Fruit fly (Drosophila melanogaster) whole organism, prepupa: ENCODE data around the gene SLIRP2.

Source experiments
- CG10631 ChIP-seq: fragments of 200-800 bp; sonication (Bioruptor generic); optimal IDR thresholded peaks from 2 replicates; lab custom pipeline; 2016; ENCODE audit warnings: missing biosample characterization, missing genetic modification characterization
- CG11294 ChIP-seq: fragments of 200-800 bp; sonication (Bioruptor generic); IDR thresholded peaks from 2 replicates; pipeline ENCODE4 v1.3.6; 2022; ENCODE audit warnings: missing biosample characterization, missing genetic modification characterization
- CG15336 ChIP-seq: fragments of 200-800 bp; sonication (Bioruptor generic); IDR thresholded peaks from 2 replicates; pipeline ENCODE4 v1.3.6; 2022; ENCODE audit warnings: missing biosample characterization, missing genetic modification characterization
- CG1621 ChIP-seq: fragments of 200-800 bp; sonication (Bioruptor generic); optimal IDR thresholded peaks from 3 replicates; lab custom pipeline; 2018; ENCODE audit warnings: missing biosample characterization, mild to moderate bottlenecking, missing genetic modification characterization
- CG16779 ChIP-seq: fragments of 200-800 bp; sonication (Bioruptor generic); optimal IDR thresholded peaks from 3 replicates; lab custom pipeline; 2017; ENCODE audit warnings: missing biosample characterization, mild to moderate bottlenecking, missing genetic modification characterization
- CG3032 ChIP-seq: fragments of 200-800 bp; optimal IDR thresholded peaks from 2 replicates; lab custom pipeline; 2019; ENCODE audit warnings: missing biosample characterization, mild to moderate bottlenecking, missing genetic modification characterization, moderate library complexity
- CG31627 ChIP-seq: fragments of 200-800 bp; sonication (Bioruptor generic); optimal IDR thresholded peaks from 3 replicates; lab custom pipeline; 2016; ENCODE audit warnings: missing biosample characterization, missing genetic modification characterization
- CG32006 ChIP-seq: fragments of 200-800 bp; sonication (Bioruptor generic); optimal IDR thresholded peaks from 3 replicates; lab custom pipeline; 2017; ENCODE audit warnings: missing biosample characterization, mild to moderate bottlenecking, missing genetic modification characterization
- CG34406 ChIP-seq: fragments of 200-800 bp; sonication (Bioruptor generic); optimal IDR thresholded peaks from 3 replicates; lab custom pipeline; 2016; ENCODE audit warnings: missing biosample characterization, missing genetic modification characterization
- CG3919 ChIP-seq: fragments of 200-800 bp; sonication (Bioruptor generic); optimal IDR thresholded peaks from 3 replicates; lab custom pipeline; 2016; ENCODE audit warnings: missing biosample characterization, missing genetic modification characterization
- CG6163 ChIP-seq: fragments of 200-800 bp; sonication (Bioruptor generic); IDR thresholded peaks from 3 replicates; pipeline ENCODE4 v1.3.6; 2022; ENCODE audit warnings: missing biosample characterization, missing genetic modification characterization
- CG6276 ChIP-seq: fragments of 200-800 bp; sonication (Bioruptor generic); optimal IDR thresholded peaks from 2 replicates; lab custom pipeline; 2017; ENCODE audit warnings: missing biosample characterization, mild to moderate bottlenecking, missing genetic modification characterization
- CG6792 ChIP-seq: fragments of 200-800 bp; sonication (Bioruptor generic); optimal IDR thresholded peaks from 3 replicates; lab custom pipeline; 2016; ENCODE audit warnings: missing biosample characterization, missing genetic modification characterization
- CG6808 ChIP-seq: fragments of 200-800 bp; sonication (Bioruptor generic); optimal IDR thresholded peaks from 3 replicates; lab custom pipeline; 2017; ENCODE audit warnings: missing biosample characterization, missing genetic modification characterization, mild to moderate bottlenecking, moderate library complexity, missing genetic modification reagents
- CG6854 ChIP-seq: fragments of 200-800 bp; sonication (Bioruptor generic); optimal IDR thresholded peaks from 2 replicates; lab custom pipeline; 2017; ENCODE audit warnings: missing biosample characterization, mild to moderate bottlenecking, missing genetic modification characterization
- CG7368 ChIP-seq: fragments of 200-800 bp; sonication (Bioruptor generic); optimal IDR thresholded peaks from 3 replicates; lab custom pipeline; 2016; ENCODE audit warnings: missing biosample characterization, missing genetic modification characterization
- CG8319 ChIP-seq: fragments of 200-800 bp; sonication (Bioruptor generic); optimal IDR thresholded peaks from 3 replicates; lab custom pipeline; 2016; ENCODE audit warnings: missing biosample characterization, missing genetic modification characterization
- CG8632 ChIP-seq: fragments of 200-800 bp; sonication (Bioruptor generic); optimal IDR thresholded peaks from 3 replicates; lab custom pipeline; 2016; ENCODE audit warnings: missing biosample characterization, missing genetic modification characterization
- CG9139 ChIP-seq: fragments of 200-800 bp; sonication (Bioruptor generic); optimal IDR thresholded peaks from 3 replicates; lab custom pipeline; 2017; ENCODE audit warnings: missing biosample characterization, mild to moderate bottlenecking, missing genetic modification characterization
- Eip75B ChIP-seq: fragments of 200-800 bp; sonication (Bioruptor generic); optimal IDR thresholded peaks from 3 replicates; lab custom pipeline; 2016; ENCODE audit warnings: missing biosample characterization, missing genetic modification characterization
- Eip78C ChIP-seq: fragments of 200-800 bp; sonication (Bioruptor generic); peaks from one replicate; lab custom pipeline; 2016; ENCODE audit warnings: missing biosample characterization, missing genetic modification characterization
- Ets21C ChIP-seq: fragments of 200-800 bp; sonication (Bioruptor generic); optimal IDR thresholded peaks from 3 replicates; lab custom pipeline; 2016; ENCODE audit warnings: missing biosample characterization, missing genetic modification characterization
- Ets96B ChIP-seq: fragments of 200-800 bp; optimal IDR thresholded peaks from 2 replicates; lab custom pipeline; 2019; ENCODE audit warnings: missing biosample characterization, mild to moderate bottlenecking, missing genetic modification characterization, moderate library complexity
- Gug ChIP-seq: fragments of 200-800 bp; sonication (Bioruptor generic); IDR thresholded peaks from 2 replicates; pipeline ENCODE4 v1.3.6; 2022; ENCODE audit warnings: missing biosample characterization, missing genetic modification characterization
- Hr38 ChIP-seq: sonication (Bioruptor generic); optimal IDR thresholded peaks from 2 replicates; lab custom pipeline; 2016; ENCODE audit warnings: missing biosample characterization, missing genetic modification characterization
- Hr4 ChIP-seq: fragments of 200-800 bp; sonication (Bioruptor generic); optimal IDR thresholded peaks from 3 replicates; lab custom pipeline; 2016; ENCODE audit warnings: missing biosample characterization, missing genetic modification characterization
- Met ChIP-seq: fragments of 200-800 bp; sonication (Bioruptor generic); optimal IDR thresholded peaks from 3 replicates; lab custom pipeline; 2016; ENCODE audit warnings: missing biosample characterization, missing genetic modification characterization
- OdsH ChIP-seq: fragments of 200-800 bp; sonication (Bioruptor generic); optimal IDR thresholded peaks from 3 replicates; lab custom pipeline; 2016; ENCODE audit warnings: missing biosample characterization, missing genetic modification characterization
- Smox ChIP-seq: fragments of 200-800 bp; sonication (Bioruptor generic); optimal IDR thresholded peaks from 3 replicates; lab custom pipeline; 2016; ENCODE audit warnings: missing biosample characterization, missing genetic modification characterization
- Sox102F ChIP-seq: fragments of 200-800 bp; sonication (Bioruptor generic); optimal IDR thresholded peaks from 2 replicates; lab custom pipeline; 2016; ENCODE audit warnings: missing biosample characterization, mild to moderate bottlenecking, missing genetic modification characterization
- Sox14 ChIP-seq: fragments of 200-800 bp; sonication (Bioruptor generic); optimal IDR thresholded peaks from 3 replicates; lab custom pipeline; 2016; ENCODE audit warnings: missing biosample characterization, missing genetic modification characterization
- achi ChIP-seq: fragments of 200-800 bp; sonication (Bioruptor generic); optimal IDR thresholded peaks from 3 replicates; lab custom pipeline; 2016; ENCODE audit warnings: missing biosample characterization, missing genetic modification characterization
- acj6 ChIP-seq: fragments of 200-800 bp; sonication (Bioruptor generic); optimal IDR thresholded peaks from 3 replicates; lab custom pipeline; 2016; ENCODE audit warnings: missing biosample characterization, missing genetic modification characterization
- dac ChIP-seq: fragments of 200-800 bp; sonication (Bioruptor generic); optimal IDR thresholded peaks from 2 replicates; lab custom pipeline; 2017; ENCODE audit warnings: missing biosample characterization, mild to moderate bottlenecking, missing genetic modification characterization
- eg ChIP-seq: fragments of 200-800 bp; sonication (Bioruptor generic); IDR thresholded peaks from 3 replicates; pipeline ENCODE4 v1.3.6; 2022; ENCODE audit warnings: missing biosample characterization, missing genetic modification characterization
- esn ChIP-seq: fragments of 200-800 bp; sonication (Bioruptor generic); optimal IDR thresholded peaks from 2 replicates; lab custom pipeline; 2016; ENCODE audit warnings: missing biosample characterization, mild to moderate bottlenecking, missing genetic modification characterization, moderate library complexity
- net ChIP-seq: fragments of 200-800 bp; sonication (Bioruptor generic); optimal IDR thresholded peaks from 3 replicates; lab custom pipeline; 2016; ENCODE audit warnings: missing biosample characterization, missing genetic modification characterization
- salr ChIP-seq, 2 experiments: fragments of 200-800 bp; sonication (Bioruptor generic); optimal IDR thresholded peaks; 3 replicates each; lab custom pipeline; 2016 to 2018; ENCODE audit warnings: missing biosample characterization in 2 of 2, missing genetic modification characterization in 2 of 2, mild to moderate bottlenecking in 1 of 2
- spab ChIP-seq: fragments of 200-800 bp; sonication (Bioruptor generic); optimal IDR thresholded peaks from 2 replicates; lab custom pipeline; 2017; ENCODE audit warnings: missing biosample characterization, mild to moderate bottlenecking, missing genetic modification characterization, missing genetic modification reagents
- svp ChIP-seq: fragments of 200-800 bp; sonication (Bioruptor generic); peaks from one replicate; lab custom pipeline; 2016; ENCODE audit warnings: missing biosample characterization, missing genetic modification characterization

SLIRP2 gene

dm6 chr3R:8680611-8681010 lies 29.7 kb downstream of the SLIRP2 start:
- TF ChIP-seq CG6792 (GFP tag; lab: Kevin White, UChicago) (no peak), Hr4 (GFP tag; lab: Kevin White, UChicago) (no peak), Hr38 (GFP tag; lab: Kevin White, UChicago) (no peak), OdsH (GFP tag; lab: Kevin White, UChicago) (no peak), Sox102F (GFP tag; lab: Kevin White, UChicago) (no peak), CG15336 (GFP tag; lab: Robert Waterston, UW) (no peak), CG6808 (GFP tag; lab: Kevin White, UChicago) (no peak), eg (no peak), Smox (GFP tag; lab: Kevin White, UChicago) (no peak), CG9139 (GFP tag; lab: Kevin White, UChicago) (no peak), CG8319 (GFP tag; lab: Kevin White, UChicago) (no peak), acj6 (no peak), Sox14 (GFP tag; lab: Kevin White, UChicago) (no peak), CG11294 (GFP tag; lab: Robert Waterston, UW) (no peak), Eip75B (GFP tag; lab: Kevin White, UChicago) (no peak), Ets21C (GFP tag; lab: Kevin White, UChicago) (no peak), CG3032 (tag; lab: Kevin White, UChicago) (no peak)

- TF ChIP-seq CG6276 (GFP tag; lab: Kevin White, UChicago): no peak
- TF ChIP-seq esn (GFP tag; lab: Kevin White, UChicago): no peak
- no peak for TF ChIP-seq CG16779 (tag; lab: Kevin White, UChicago)
- no peak for TF ChIP-seq CG3032 (tag; lab: Kevin White, UChicago)
- TF ChIP-seq spab (GFP tag; lab: Kevin White, UChicago): no peak
- TF ChIP-seq CG1621 (tag; lab: Kevin White, UChicago): no peak
- TF ChIP-seq Ets21C (GFP tag; lab: Kevin White, UChicago): no peak
- no peak for TF ChIP-seq svp (GFP tag; lab: Kevin White, UChicago)
- TF ChIP-seq CG6792 (GFP tag; lab: Kevin White, UChicago): no peak
- TF ChIP-seq eg: no peak
- no peak for TF ChIP-seq CG6854
- TF ChIP-seq Met (GFP tag; lab: Kevin White, UChicago): no peak
- no peak for TF ChIP-seq Sox102F (GFP tag; lab: Kevin White, UChicago)
- no peak for TF ChIP-seq Gug
- no peak for TF ChIP-seq Smox (GFP tag; lab: Kevin White, UChicago)
These were observed 32.4 kb downstream of the SLIRP2 start for dm6 chr3R:8683280-8683679.

DNA sequence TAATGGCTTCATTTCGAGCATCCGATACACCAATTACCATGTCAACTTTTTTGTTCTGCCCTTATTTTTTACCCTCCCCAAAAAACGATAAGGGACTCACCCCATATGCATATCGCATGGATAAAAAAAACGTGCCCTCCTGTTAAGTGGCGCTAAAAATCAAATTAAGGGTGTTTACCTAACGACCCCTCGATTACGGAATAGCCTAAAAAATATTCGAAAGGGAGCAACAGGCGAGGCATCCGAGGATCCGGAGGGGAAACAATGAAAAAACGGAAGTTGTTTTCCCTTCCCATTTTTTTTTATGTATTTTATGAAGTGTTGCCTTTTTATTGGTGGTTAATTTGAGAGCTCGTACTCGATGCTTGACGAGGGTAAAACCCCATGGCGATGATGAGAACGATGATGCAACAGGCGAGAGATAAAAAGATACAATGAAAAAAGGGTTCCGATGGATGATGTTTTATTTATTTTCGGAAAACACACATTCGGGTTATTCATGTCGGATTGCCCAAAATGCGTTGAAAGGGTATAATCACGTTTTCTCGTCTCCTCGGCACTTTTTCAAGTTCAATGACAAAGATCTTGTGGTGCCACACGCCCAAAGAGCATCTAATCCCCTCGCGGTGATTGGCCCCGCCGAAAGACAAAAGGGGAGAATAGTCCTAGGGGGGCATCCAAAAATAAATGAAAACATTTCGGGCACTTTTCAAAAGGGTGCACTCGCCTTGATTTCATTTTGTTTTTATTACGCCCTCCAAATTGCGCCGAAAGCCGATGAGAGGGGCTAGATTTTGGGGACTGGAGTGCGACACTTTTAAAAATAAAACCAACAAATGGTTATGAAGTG lies 33.7 kb downstream of the SLIRP2 start, which contains the start of gene CG44227:
Gene CG44227 (minus strand): TSS at position 849 of the 850 bp plus-strand sequence.
- TF ChIP-seq esn (GFP tag; lab: Kevin White, UChicago) (no peak), CG15336 (GFP tag; lab: Robert Waterston, UW) (no peak), eg (no peak), CG6808 (GFP tag; lab: Kevin White, UChicago) (no peak), CG6163 (no peak), CG34406 (GFP tag; lab: Kevin White, UChicago) (no peak), Eip78C (GFP tag; lab: Kevin White, UChicago) (no peak), net (no peak), CG7368 (GFP tag; lab: Kevin White, UChicago) (no peak), dac (no peak), Eip75B (GFP tag; lab: Kevin White, UChicago) (no peak), CG8632 (no peak), CG32006 (GFP tag; lab: Kevin White, UChicago) (no peak)

- TF ChIP-seq CG1621 (tag; lab: Kevin White, UChicago): no peak
- no peak for TF ChIP-seq CG3919 (GFP tag; lab: Kevin White, UChicago)
- no peak for TF ChIP-seq achi
- TF ChIP-seq CG31627: no peak
- TF ChIP-seq CG8319 (GFP tag; lab: Kevin White, UChicago): no peak
- TF ChIP-seq spab (GFP tag; lab: Kevin White, UChicago): no peak
- no peak for TF ChIP-seq Ets96B (tag; lab: Kevin White, UChicago)
- no peak for TF ChIP-seq net
- TF ChIP-seq Ets21C (GFP tag; lab: Kevin White, UChicago): no peak
- TF ChIP-seq salr (GFP tag; optimal IDR thresholded peaks at IDR 0.05; lab: Kevin White, UChicago): no peak
- TF ChIP-seq CG10631: no peak
- no peak for TF ChIP-seq CG6854
- no peak for TF ChIP-seq Smox (GFP tag; lab: Kevin White, UChicago)
- TF ChIP-seq, all 60 proteins: peak for 0
These were observed 35.6 kb downstream of the SLIRP2 start for dm6 chr3R:8686446-8686845.
